Worm (Caenorhabditis elegans) whole organism, mixed stage, embryonic: ENCODE measurements around the gene pqn-79.

Experiments
- blmp-1 ChIP-seq: fragments of 150-350 bp; optimal IDR thresholded peaks from 2 replicates; lab custom pipeline; 2014; ENCODE audit warnings: missing biosample characterization, missing genetic modification characterization
- snpc-4 ChIP-seq: fragments of 150-350 bp; optimal IDR thresholded peaks from 2 replicates; lab custom pipeline; 2014; ENCODE audit warnings: missing biosample characterization, missing genetic modification characterization

DNA sequence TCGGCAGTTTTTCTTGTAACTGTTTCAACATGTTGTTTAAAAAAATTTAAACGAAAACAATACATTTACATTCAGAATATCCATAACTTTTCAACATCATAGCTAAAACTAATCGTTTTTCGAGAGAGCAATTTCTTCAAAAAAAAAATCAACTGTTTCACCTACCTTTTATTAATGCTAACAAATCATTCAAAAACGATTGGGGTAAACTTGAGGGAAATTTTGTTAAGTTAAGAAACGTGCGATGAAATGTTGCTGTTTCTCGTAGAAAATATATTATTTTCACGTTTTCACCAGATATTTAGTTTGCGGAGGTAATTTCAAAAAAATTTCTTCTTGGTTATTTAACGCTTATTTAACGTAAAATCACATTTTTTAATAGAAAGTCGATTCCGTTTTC lies 11.0 kb downstream of the pqn-79 start:
- TF ChIP-seq blmp-1 (tag; lab: Kevin White, UChicago) = no peak
- no peak for TF ChIP-seq snpc-4 (tag; lab: Kevin White, UChicago)
